Worm (Caenorhabditis elegans) whole organism, midembryonic: ENCODE measurements around the gene ethe-1.

Source experiments
- med-1 ChIP-seq: sonication (generic microtip); optimal IDR thresholded peaks from 2 replicates; lab custom pipeline; 2017; ENCODE audit warnings: missing genetic modification characterization, mild to moderate bottlenecking, missing compliant biosample characterization, antibody characterized with exemption, missing genetic modification reagents; ENCODE audit not compliant: insufficient read depth
- ztf-23 ChIP-seq: fragments of 200-800 bp; sonication (Bioruptor generic); IDR thresholded peaks from 2 replicates; pipeline ENCODE4 v1.3.6; 2022; ENCODE audit warnings: missing genetic modification reagents, missing genetic modification characterization, missing compliant biosample characterization

DNA sequence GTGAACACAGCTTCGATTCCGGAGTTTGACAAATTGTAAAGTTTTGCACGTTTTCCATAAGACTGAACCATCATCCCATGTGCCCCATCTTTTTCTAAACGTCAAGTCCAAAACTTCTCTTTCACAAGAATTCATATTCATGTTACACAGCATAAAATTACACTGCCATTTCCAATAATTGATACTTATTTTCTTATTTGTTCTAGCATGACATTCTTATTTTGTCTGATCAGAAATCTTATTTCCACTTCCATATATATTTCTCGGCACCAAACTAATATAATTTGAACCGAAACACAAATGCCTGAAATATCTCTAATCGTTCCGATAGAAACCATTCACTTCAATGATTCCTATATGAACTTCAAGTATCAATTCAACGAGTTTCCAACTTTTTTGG, 22.6 kb downstream of the ethe-1 start, which contains the start of gene sru-2:
- TF ChIP-seq ztf-23 (GFP tag; lab: Robert Waterston, UW) (no peak), med-1 (no peak)
